Fruit fly (Drosophila melanogaster) whole organism, embryonic: ENCODE measurements around the gene CG6066.
A peak's percentile ranks its signal among the peaks of the same experiment; 100 is the strongest.

Source experiments
- Abd-B ChIP-seq: fragments of 200-800 bp; sonication (Bioruptor generic); optimal IDR thresholded peaks from 2 replicates; lab custom pipeline; 2018; ENCODE audit warnings: missing biosample characterization, mild to moderate bottlenecking, missing genetic modification characterization, moderate library complexity
- Adf1 ChIP-seq: fragments of 200-800 bp; sonication (Bioruptor generic); IDR thresholded peaks from 2 replicates; pipeline ENCODE4 v1.3.6; 2022; ENCODE audit warnings: missing biosample characterization, missing genetic modification characterization
- B-H1 ChIP-seq: fragments of 200-800 bp; sonication (Bioruptor generic); IDR thresholded peaks from 3 replicates; pipeline ENCODE4 v1.3.6; 2022; ENCODE audit warnings: missing biosample characterization, missing genetic modification characterization
- CG12659 ChIP-seq: fragments of 200-800 bp; sonication (Bioruptor generic); optimal IDR thresholded peaks from 3 replicates; lab custom pipeline; 2017; ENCODE audit warnings: mild to moderate bottlenecking, missing biosample characterization, missing genetic modification reagents, missing genetic modification characterization
- CG13624 ChIP-seq: fragments of 200-800 bp; sonication (Bioruptor generic); optimal IDR thresholded peaks from 2 replicates; lab custom pipeline; 2016; ENCODE audit warnings: missing biosample characterization, missing genetic modification characterization
- CG14050 ChIP-seq: fragments of 200-800 bp; sonication (Bioruptor generic); IDR thresholded peaks from 3 replicates; pipeline ENCODE4 v1.3.6; 2022; ENCODE audit warnings: missing biosample characterization, missing genetic modification characterization
- CG1792 ChIP-seq: fragments of 200-800 bp; sonication (Bioruptor generic); optimal IDR thresholded peaks from 2 replicates; lab custom pipeline; 2016; ENCODE audit warnings: missing biosample characterization, missing genetic modification characterization
- CG2202 ChIP-seq: fragments of 200-800 bp; sonication (Bioruptor generic); optimal IDR thresholded peaks from 2 replicates; lab custom pipeline; 2018; ENCODE audit warnings: missing biosample characterization, mild to moderate bottlenecking, missing genetic modification characterization
- CG2889 ChIP-seq: fragments of 200-800 bp; sonication (Bioruptor generic); IDR thresholded peaks from 3 replicates; pipeline ENCODE4 v1.3.6; 2022; ENCODE audit warnings: missing biosample characterization, missing genetic modification characterization
- CG30020 ChIP-seq: fragments of 200-800 bp; optimal IDR thresholded peaks from 2 replicates; lab custom pipeline; 2019; ENCODE audit warnings: missing biosample characterization, mild to moderate bottlenecking, missing genetic modification characterization, moderate library complexity
- CG31224 ChIP-seq: fragments of 200-800 bp; sonication (Bioruptor generic); IDR thresholded peaks from 2 replicates; pipeline ENCODE4 v1.3.6; 2022; ENCODE audit warnings: missing biosample characterization, missing genetic modification characterization
- CG3407 ChIP-seq: fragments of 200-800 bp; sonication (Bioruptor generic); optimal IDR thresholded peaks from 2 replicates; lab custom pipeline; 2018; ENCODE audit warnings: missing biosample characterization, mild to moderate bottlenecking, missing genetic modification characterization
- CG4328 ChIP-seq: fragments of 200-800 bp; sonication (Bioruptor generic); optimal IDR thresholded peaks from 3 replicates; lab custom pipeline; 2017; ENCODE audit warnings: missing biosample characterization, missing genetic modification reagents, missing genetic modification characterization
- CG6175 ChIP-seq: fragments of 200-800 bp; sonication (Bioruptor generic); IDR thresholded peaks from 3 replicates; pipeline ENCODE4 v1.3.6; 2022; ENCODE audit warnings: missing biosample characterization, missing genetic modification characterization
- CG7786 ChIP-seq: fragments of 200-800 bp; sonication (Bioruptor generic); optimal IDR thresholded peaks from 2 replicates; lab custom pipeline; 2016; ENCODE audit warnings: missing biosample characterization, missing genetic modification characterization
- CG7963 ChIP-seq: fragments of 200-800 bp; sonication (Bioruptor generic); IDR thresholded peaks from 3 replicates; pipeline ENCODE4 v1.3.6; 2022; ENCODE audit warnings: missing biosample characterization, missing genetic modification characterization; ENCODE audit not compliant: partially characterized antibody
- CG9932 ChIP-seq: fragments of 200-800 bp; sonication (Bioruptor generic); IDR thresholded peaks from 2 replicates; pipeline ENCODE4 v1.3.6; 2022; ENCODE audit warnings: missing biosample characterization, missing genetic modification characterization
- CHES-1-like ChIP-seq: fragments of 200-800 bp; sonication (Bioruptor generic); optimal IDR thresholded peaks from 2 replicates; lab custom pipeline; 2016; ENCODE audit warnings: missing biosample characterization, missing genetic modification characterization
- D ChIP-seq, 2 experiments: fragments of 200-800 bp in 1 of 2; fragments of >200 bp in 1 of 2; sonication (Bioruptor generic) in 1 of 2; optimal IDR thresholded peaks; 2 replicates in 1 of 2; 3 replicates in 1 of 2; lab custom pipeline; 2017; ENCODE audit warnings: mild to moderate bottlenecking in 1 of 2, missing biosample characterization in 1 of 2, missing genetic modification characterization in 1 of 2, missing genetic modification reagents in 1 of 2
- Dip3 ChIP-seq: fragments of 200-800 bp; sonication (Bioruptor generic); optimal IDR thresholded peaks from 3 replicates; lab custom pipeline; 2016; ENCODE audit warnings: missing biosample characterization, missing genetic modification characterization
- Fer3 ChIP-seq: fragments of 200-800 bp; sonication (Bioruptor generic); optimal IDR thresholded peaks from 2 replicates; lab custom pipeline; 2018; ENCODE audit warnings: missing biosample characterization, mild to moderate bottlenecking, missing genetic modification characterization, moderate library complexity
- Med ChIP-seq: fragments of 200-800 bp; sonication (Bioruptor generic); peaks from one replicate; lab custom pipeline; 2016; ENCODE audit warnings: missing biosample characterization, missing genetic modification characterization, mild to moderate bottlenecking, inconsistent platforms, moderate library complexity
- Mrtf ChIP-seq: fragments of 200-800 bp; sonication (Bioruptor generic); IDR thresholded peaks from 3 replicates; pipeline ENCODE4 v1.3.6; 2022; ENCODE audit warnings: missing biosample characterization, missing genetic modification characterization
- Nf-YB ChIP-seq: fragments of 200-800 bp; sonication (Bioruptor generic); optimal IDR thresholded peaks from 3 replicates; lab custom pipeline; 2019; ENCODE audit warnings: missing biosample characterization, mild to moderate bottlenecking, missing genetic modification characterization, moderate library complexity
- Rfx ChIP-seq: fragments of 200-800 bp; sonication (Bioruptor generic); IDR thresholded peaks from 2 replicates; pipeline ENCODE4 v1.3.6; 2022; ENCODE audit warnings: missing biosample characterization, missing genetic modification characterization
- Side ChIP-seq: fragments of 200-800 bp; sonication (Bioruptor generic); optimal IDR thresholded peaks from 2 replicates; lab custom pipeline; 2016; ENCODE audit warnings: missing biosample characterization, missing genetic modification characterization
- Sin3A ChIP-seq: fragments of >200 bp; optimal IDR thresholded peaks from 2 replicates; lab custom pipeline; 2018
- Vsx1 ChIP-seq: fragments of 200-800 bp; sonication (Bioruptor generic); optimal IDR thresholded peaks from 2 replicates; lab custom pipeline; 2017; ENCODE audit warnings: missing biosample characterization, mild to moderate bottlenecking, missing genetic modification characterization, missing genetic modification reagents
- abd-A ChIP-seq: fragments of 200-800 bp; sonication (Bioruptor generic); optimal IDR thresholded peaks from 3 replicates; lab custom pipeline; 2019; ENCODE audit warnings: missing biosample characterization, mild to moderate bottlenecking, missing genetic modification characterization, moderate library complexity
- ash1 ChIP-seq: fragments of 200-800 bp; sonication (Bioruptor generic); optimal IDR thresholded peaks from 2 replicates; lab custom pipeline; 2018; ENCODE audit warnings: missing biosample characterization, mild to moderate bottlenecking, missing genetic modification characterization
- bigmax ChIP-seq: fragments of 200-800 bp; sonication (Bioruptor generic); optimal IDR thresholded peaks from 2 replicates; lab custom pipeline; 2018; ENCODE audit warnings: missing biosample characterization, mild to moderate bottlenecking, missing genetic modification characterization
- crol ChIP-seq: fragments of 200-800 bp; sonication (Bioruptor generic); IDR thresholded peaks from 2 replicates; pipeline ENCODE4 v1.3.6; 2022; ENCODE audit warnings: missing biosample characterization, missing genetic modification characterization
- dm ChIP-seq: fragments of 200-800 bp; sonication (Bioruptor generic); optimal IDR thresholded peaks from 3 replicates; lab custom pipeline; 2016; ENCODE audit warnings: missing biosample characterization, missing genetic modification characterization
- fd3F ChIP-seq: fragments of 200-800 bp; sonication (Bioruptor generic); optimal IDR thresholded peaks from 2 replicates; lab custom pipeline; 2018; ENCODE audit warnings: missing biosample characterization, mild to moderate bottlenecking, missing genetic modification characterization, moderate library complexity
- fu2 ChIP-seq: fragments of 200-800 bp; sonication (Bioruptor generic); optimal IDR thresholded peaks from 2 replicates; lab custom pipeline; 2016; ENCODE audit warnings: missing biosample characterization, missing genetic modification characterization
- gem ChIP-seq: fragments of 200-800 bp; sonication (Bioruptor generic); optimal IDR thresholded peaks from 2 replicates; lab custom pipeline; 2019; ENCODE audit warnings: missing biosample characterization, mild to moderate bottlenecking, missing genetic modification characterization, moderate library complexity
- gsb ChIP-seq: fragments of 200-800 bp; sonication (Bioruptor generic); IDR thresholded peaks from 2 replicates; pipeline ENCODE4 v1.3.6; 2022; ENCODE audit warnings: missing biosample characterization, missing genetic modification characterization
- ham ChIP-seq: fragments of 200-800 bp; sonication (Bioruptor generic); IDR thresholded peaks from 2 replicates; pipeline ENCODE4 v1.3.6; 2022; ENCODE audit warnings: missing biosample characterization, missing genetic modification characterization
- kay ChIP-seq: fragments of 200-800 bp; sonication (Bioruptor generic); optimal IDR thresholded peaks from 2 replicates; lab custom pipeline; 2016; ENCODE audit warnings: missing biosample characterization, missing genetic modification characterization
- lilli ChIP-seq: fragments of 200-800 bp; sonication (Bioruptor generic); optimal IDR thresholded peaks from 3 replicates; lab custom pipeline; 2016; ENCODE audit warnings: missing biosample characterization, missing genetic modification characterization
- luna ChIP-seq: fragments of 200-800 bp; sonication (Bioruptor generic); optimal IDR thresholded peaks from 2 replicates; lab custom pipeline; 2016; ENCODE audit warnings: missing biosample characterization, missing genetic modification characterization
- maf-S ChIP-seq: fragments of 200-800 bp; sonication (Bioruptor generic); optimal IDR thresholded peaks from 2 replicates; lab custom pipeline; 2016; ENCODE audit warnings: missing biosample characterization, missing genetic modification characterization
- nerfin-1 ChIP-seq: fragments of 200-800 bp; sonication (Bioruptor generic); optimal IDR thresholded peaks from 3 replicates; lab custom pipeline; 2019; ENCODE audit warnings: missing biosample characterization, mild to moderate bottlenecking, missing genetic modification characterization, moderate library complexity
- p53 ChIP-seq: fragments of 200-800 bp; sonication (Bioruptor generic); optimal IDR thresholded peaks from 2 replicates; lab custom pipeline; 2016; ENCODE audit warnings: missing biosample characterization, missing genetic modification characterization
- peb ChIP-seq: fragments of 200-800 bp; sonication (Bioruptor generic); IDR thresholded peaks from 2 replicates; pipeline ENCODE4 v1.3.6; 2022; ENCODE audit warnings: missing biosample characterization, missing genetic modification characterization
- pho ChIP-seq: fragments of 200-800 bp; sonication (Bioruptor generic); optimal IDR thresholded peaks from 2 replicates; lab custom pipeline; 2016; ENCODE audit warnings: missing biosample characterization, missing genetic modification characterization
- sens ChIP-seq: fragments of 200-800 bp; sonication (Bioruptor generic); peaks from one replicate; lab custom pipeline; 2016; ENCODE audit warnings: missing biosample characterization, missing genetic modification characterization
- tin ChIP-seq: fragments of 200-800 bp; sonication (Bioruptor generic); optimal IDR thresholded peaks from 3 replicates; lab custom pipeline; 2016; ENCODE audit warnings: missing biosample characterization, missing genetic modification characterization
- toy ChIP-seq: fragments of 200-800 bp; sonication (Bioruptor generic); IDR thresholded peaks from 2 replicates; pipeline ENCODE4 v1.3.6; 2022; ENCODE audit warnings: missing biosample characterization, missing genetic modification characterization
- wek ChIP-seq: fragments of 200-800 bp; sonication (Bioruptor generic); optimal IDR thresholded peaks from 3 replicates; lab custom pipeline; 2018; ENCODE audit warnings: missing biosample characterization, mild to moderate bottlenecking, missing genetic modification characterization, moderate library complexity

The CG6066 gene

dm6 chr3R:27130551-27131161, 14.1 kb upstream of the CG6066 start (continued):
- no peak for TF ChIP-seq CG30020 (tag; lab: Kevin White, UChicago)
- TF ChIP-seq bigmax (GFP tag; lab: Kevin White, UChicago), result no peak
- no peak for TF ChIP-seq CG2889 (GFP tag; lab: Robert Waterston, UW)
- TF ChIP-seq Nf-YB (GFP tag; lab: Kevin White, UChicago), result no peak
- no peak for TF ChIP-seq CG3407 (GFP tag; lab: Kevin White, UChicago)
- TF ChIP-seq fu2 (GFP tag; lab: Kevin White, UChicago), result no peak
- no peak for TF ChIP-seq sens (GFP tag; lab: Kevin White, UChicago)
- no peak for TF ChIP-seq Fer3 (tag; lab: Kevin White, UChicago)
- TF ChIP-seq ham (GFP tag; lab: Robert Waterston, UW), result no peak
- no peak for TF ChIP-seq wek (GFP tag; lab: Kevin White, UChicago)
- TF ChIP-seq gsb, result no peak
- no peak for TF ChIP-seq peb (GFP tag; lab: Robert Waterston, UW)
- TF ChIP-seq Abd-B, result no peak
- no peak for TF ChIP-seq nerfin-1 (tag; lab: Kevin White, UChicago)
- no peak for TF ChIP-seq p53 (GFP tag; lab: Kevin White, UChicago)
- no peak for TF ChIP-seq CG4328 (GFP tag; lab: Kevin White, UChicago)
- no peak for TF ChIP-seq ash1 (GFP tag; lab: Kevin White, UChicago)
- TF ChIP-seq Vsx1, result no peak
- no peak for TF ChIP-seq fd3F
- no peak for TF ChIP-seq Sin3A (lab: Kevin White, UChicago)
- no peak for TF ChIP-seq abd-A (tag; lab: Kevin White, UChicago)
- TF ChIP-seq CG13624 (GFP tag; lab: Kevin White, UChicago), result peak; percentile 4
- no peak for TF ChIP-seq CG7963 (GFP tag; lab: Robert Waterston, UW)
- TF ChIP-seq CG1792 (GFP tag; lab: Kevin White, UChicago), result no peak
- TF ChIP-seq CG31224 (GFP tag; lab: Robert Waterston, UW), result no peak
- no peak for TF ChIP-seq maf-S
- TF ChIP-seq toy, result no peak
- TF ChIP-seq tin, result no peak
- peak; percentile 77 for TF ChIP-seq crol

- TF ChIP-seq Mrtf (GFP tag; lab: Robert Waterston, UW) (0 out of 3 replicates have a peak, but pooled peaks have one; percentile 9), Side (no peak), dm (GFP tag; lab: Kevin White, UChicago) (no peak), CG9932 (peak; percentile 68), Med (peak; percentile 88), B-H1 (GFP tag; lab: Robert Waterston, UW) (peak; percentile 17; the same call in 1 of the 3 replicates), CG12659 (peak; percentile 13), D (optimal IDR thresholded peaks at IDR 0.05; lab: Kevin White, UChicago) (no peak), D (GFP tag; optimal IDR thresholded peaks at IDR 0.05; lab: Kevin White, UChicago) (no peak), CG13624 (GFP tag; lab: Kevin White, UChicago) (peak; percentile 93), luna (GFP tag; lab: Kevin White, UChicago) (peak; percentile 8), CG6175 (GFP tag; lab: Robert Waterston, UW) (peak; percentile 56; the same call in 1 of the 3 replicates), Adf1 (peak; percentile 57), kay (GFP tag; lab: Kevin White, UChicago) (peak; percentile 4), CHES-1-like (peak; percentile 31), gsb (no peak), CG14050 (GFP tag; lab: Robert Waterston, UW) (peak; percentile 42; the same call in 2 of the 3 replicates), CG2202 (tag; lab: Kevin White, UChicago) (no peak), Rfx (GFP tag; lab: Robert Waterston, UW) (peak; percentile 72), CG7786 (GFP tag; lab: Kevin White, UChicago) (peak; percentile 41), gem (no peak), Dip3 (GFP tag; lab: Kevin White, UChicago) (peak; percentile 27), lilli (peak; percentile 36), pho (GFP tag; lab: Kevin White, UChicago) (peak; percentile 3)
Observed at dm6 chr3R:27129580-27130385, 13.3 kb upstream of the CG6066 start.
